Worm (Caenorhabditis elegans) whole organism, late embryonic: ENCODE measurements around the gene nhr-190.

Source experiments
- K09A11.1 ChIP-seq: sonication (generic microtip); optimal IDR thresholded peaks from 2 replicates; lab custom pipeline; 2017; ENCODE audit warnings: antibody characterized with exemption, mild to moderate bottlenecking, missing genetic modification characterization, missing compliant biosample characterization; ENCODE audit not compliant: insufficient read depth
- ama-1 ChIP-seq: fragments of 150-350 bp; optimal IDR thresholded peaks from 2 replicates; lab custom pipeline; 2014
- ceh-14 ChIP-seq: sonication (generic microtip); optimal IDR thresholded peaks from 2 replicates; lab custom pipeline; 2016; ENCODE audit warnings: missing genotype, missing genetic modification characterization, missing compliant biosample characterization
- ceh-24 ChIP-seq: sonication (generic microtip); optimal IDR thresholded peaks from 2 replicates; lab custom pipeline; 2016; ENCODE audit warnings: mild to moderate bottlenecking, missing genetic modification characterization, missing compliant biosample characterization
- ceh-30 ChIP-seq: fragments of 150-350 bp; optimal IDR thresholded peaks from 2 replicates; lab custom pipeline; 2014; ENCODE audit warnings: missing biosample characterization, missing genetic modification characterization
- ceh-34 ChIP-seq: sonication (generic microtip); optimal IDR thresholded peaks from 2 replicates; lab custom pipeline; 2016; ENCODE audit warnings: mild to moderate bottlenecking, missing genetic modification characterization, missing compliant biosample characterization
- ceh-48 ChIP-seq: sonication (generic microtip); optimal IDR thresholded peaks from 2 replicates; lab custom pipeline; 2016; ENCODE audit warnings: missing genetic modification characterization, inconsistent platforms, missing compliant biosample characterization
- ceh-6 ChIP-seq: fragments of 200-800 bp; sonication (Bioruptor generic); optimal IDR thresholded peaks from 2 replicates; lab custom pipeline; 2018; ENCODE audit warnings: mild to moderate bottlenecking, missing genetic modification characterization, missing compliant biosample characterization
- ceh-9 ChIP-seq: sonication (generic microtip); optimal IDR thresholded peaks from 2 replicates; lab custom pipeline; 2016; ENCODE audit warnings: mild to moderate bottlenecking, missing genetic modification characterization, inconsistent platforms, missing compliant biosample characterization
- dmd-4 ChIP-seq: sonication (generic microtip); optimal IDR thresholded peaks from 2 replicates; lab custom pipeline; 2016; ENCODE audit warnings: borderline replicate concordance, missing genetic modification characterization, missing compliant biosample characterization
- fax-1 ChIP-seq: sonication (generic microtip); optimal IDR thresholded peaks from 2 replicates; lab custom pipeline; 2016; ENCODE audit warnings: missing genotype, missing genetic modification characterization, missing compliant biosample characterization
- fkh-10 ChIP-seq: fragments of 150-350 bp; optimal IDR thresholded peaks from 2 replicates; lab custom pipeline; 2014; ENCODE audit warnings: missing biosample characterization, missing genetic modification reagents, missing genetic modification characterization
- fkh-6 ChIP-seq: sonication (generic microtip); optimal IDR thresholded peaks from 2 replicates; lab custom pipeline; 2016; ENCODE audit warnings: missing genetic modification characterization, missing compliant biosample characterization
- gmeb-2 ChIP-seq: sonication (generic microtip); optimal IDR thresholded peaks from 2 replicates; lab custom pipeline; 2016; ENCODE audit warnings: missing genetic modification characterization, inconsistent platforms, missing compliant biosample characterization
- hlh-15 ChIP-seq: sonication (generic microtip); optimal IDR thresholded peaks from 2 replicates; lab custom pipeline; 2016; ENCODE audit warnings: missing genetic modification characterization, missing compliant biosample characterization
- hlh-30 ChIP-seq: sonication (generic microtip); optimal IDR thresholded peaks from 2 replicates; lab custom pipeline; 2017; ENCODE audit warnings: antibody characterized with exemption, missing genetic modification characterization, missing compliant biosample characterization; ENCODE audit not compliant: insufficient read depth
- hlh-6 ChIP-seq: sonication (generic microtip); optimal IDR thresholded peaks from 2 replicates; lab custom pipeline; 2016; ENCODE audit warnings: missing genotype, missing genetic modification characterization, missing compliant biosample characterization
- lim-6 ChIP-seq: sonication (generic microtip); optimal IDR thresholded peaks from 2 replicates; lab custom pipeline; 2016; ENCODE audit warnings: missing genetic modification characterization, missing compliant biosample characterization
- lin-11 ChIP-seq: fragments of 200-800 bp; sonication (Bioruptor generic); optimal IDR thresholded peaks from 2 replicates; lab custom pipeline; 2018; ENCODE audit warnings: mild to moderate bottlenecking, missing genetic modification characterization, missing compliant biosample characterization
- madf-2 ChIP-seq: sonication (generic microtip); optimal IDR thresholded peaks from 2 replicates; lab custom pipeline; 2017; ENCODE audit warnings: missing genetic modification characterization, missing compliant biosample characterization
- mec-3 ChIP-seq: sonication (generic microtip); optimal IDR thresholded peaks from 2 replicates; lab custom pipeline; 2016; ENCODE audit warnings: borderline replicate concordance, missing genetic modification characterization, missing compliant biosample characterization
- nfya-1 ChIP-seq: sonication (generic microtip); optimal IDR thresholded peaks from 2 replicates; lab custom pipeline; 2017; ENCODE audit warnings: missing genetic modification characterization, mild to moderate bottlenecking, missing compliant biosample characterization, antibody characterized with exemption, moderate library complexity
- nhr-11 ChIP-seq: fragments of 150-350 bp; optimal IDR thresholded peaks from 2 replicates; lab custom pipeline; 2014; ENCODE audit warnings: missing biosample characterization, missing genetic modification characterization
- npax-4 ChIP-seq: sonication (generic microtip); optimal IDR thresholded peaks from 2 replicates; lab custom pipeline; 2016; ENCODE audit warnings: missing genetic modification characterization, missing compliant biosample characterization
- ref-2 ChIP-seq: sonication (generic microtip); optimal IDR thresholded peaks from 2 replicates; lab custom pipeline; 2016; ENCODE audit warnings: missing genetic modification characterization, missing compliant biosample characterization
- rnt-1 ChIP-seq: sonication (generic microtip); optimal IDR thresholded peaks from 2 replicates; lab custom pipeline; 2016; ENCODE audit warnings: missing genetic modification characterization, missing compliant biosample characterization
- tbx-2 ChIP-seq: sonication (generic microtip); optimal IDR thresholded peaks from 2 replicates; lab custom pipeline; 2016; ENCODE audit warnings: missing genetic modification characterization, missing compliant biosample characterization
- unc-3 ChIP-seq, 2 experiments: fragments of 200-800 bp in 1 of 2; sonication (Bioruptor generic) in 1 of 2; sonication (generic microtip) in 1 of 2; conservative IDR thresholded peaks in 1 of 2; optimal IDR thresholded peaks in 1 of 2; 2 replicates each; pipeline versions ENCODE4 v1.3.6 to Lab custom; 2016 to 2022; ENCODE audit warnings: missing compliant biosample characterization in 2 of 2, missing genetic modification characterization in 2 of 2, missing genetic modification reagents in 1 of 2
- unc-42 ChIP-seq: sonication (generic microtip); optimal IDR thresholded peaks from 2 replicates; lab custom pipeline; 2016; ENCODE audit warnings: missing genotype, missing genetic modification characterization, missing compliant biosample characterization
- unc-55 ChIP-seq: sonication (generic microtip); optimal IDR thresholded peaks from 2 replicates; lab custom pipeline; 2017; ENCODE audit warnings: missing biosample characterization, missing genetic modification reagents, missing genetic modification characterization
- unc-86 ChIP-seq: sonication (generic microtip); optimal IDR thresholded peaks from 2 replicates; lab custom pipeline; 2016; ENCODE audit warnings: missing genetic modification characterization, missing compliant biosample characterization

The nhr-190 gene

ce11 chrV:642750-643149 lies at the start of gene nhr-190:
TSS of gene nhr-190 (minus strand) at chrV:642924.
- TF ChIP-seq nfya-1 (tag; lab: Kevin White, UChicago) (peak; percentile 18), ceh-14 (tag; lab: Kevin White, UChicago) (no peak), hlh-6 (tag; lab: Kevin White, UChicago) (no peak), unc-42 (tag; lab: Kevin White, UChicago) (no peak), hlh-30 (tag; lab: Kevin White, UChicago) (peak; percentile 29)

- TF ChIP-seq nhr-11 (tag; lab: Kevin White, UChicago) = no peak
- TF ChIP-seq ceh-9 (tag; lab: Kevin White, UChicago) = no peak
- no peak for TF ChIP-seq fkh-10 (GFP tag; lab: Kevin White, UChicago)
- TF ChIP-seq fkh-6 (tag; lab: Kevin White, UChicago) = no peak
- no peak for TF ChIP-seq ceh-6 (GFP tag; lab: Kevin White, UChicago)
- TF ChIP-seq hlh-15 (tag; lab: Kevin White, UChicago) = no peak
- TF ChIP-seq ceh-48 (tag; lab: Kevin White, UChicago) = no peak
- TF ChIP-seq unc-3 (GFP tag; conservative IDR thresholded peaks at IDR 0.05; lab: Robert Waterston, UW) = no peak
- TF ChIP-seq unc-3 (tag; optimal IDR thresholded peaks at IDR 0.05; lab: Kevin White, UChicago) = no peak
- no peak for TF ChIP-seq gmeb-2 (tag; lab: Kevin White, UChicago)
- no peak for TF ChIP-seq nfya-1 (tag; lab: Kevin White, UChicago)
- no peak for TF ChIP-seq ref-2 (tag; lab: Kevin White, UChicago)
- TF ChIP-seq K09A11.1 (tag; lab: Kevin White, UChicago) = no peak
- TF ChIP-seq ceh-34 (tag; lab: Kevin White, UChicago) = no peak
- TF ChIP-seq dmd-4 = no peak
- no peak for TF ChIP-seq unc-86
- TF ChIP-seq tbx-2 (tag; lab: Kevin White, UChicago) = no peak
- no peak for TF ChIP-seq ama-1 (lab: Kevin White, UChicago)
- TF ChIP-seq, all 69 proteins: peak for 0
Measured at ce11 chrV:689538-689937, 46.8 kb upstream of the nhr-190 start.

DNA sequence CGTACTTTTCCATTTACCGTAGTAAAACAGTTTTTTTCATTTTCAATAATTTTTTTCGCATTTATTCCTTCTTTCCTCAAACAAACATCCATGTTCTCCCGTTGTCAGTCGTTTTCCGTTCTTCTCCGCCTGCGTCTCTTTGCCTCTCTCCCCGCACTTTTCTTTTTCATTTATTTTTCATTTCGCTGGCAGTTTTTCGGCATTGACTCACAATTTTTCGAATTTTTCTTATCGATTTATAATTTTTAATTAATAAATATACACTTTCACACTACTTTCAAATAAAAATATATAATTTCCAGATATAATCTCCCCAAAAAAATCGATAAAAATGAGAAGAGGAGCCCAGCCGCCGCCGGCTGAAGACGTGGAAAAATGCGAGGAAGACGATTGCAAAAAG lies 44.7 kb upstream of the nhr-190 start, which contains the start of gene H25P19.1:
H25P19.1 (plus strand) TSS at position 301 of the 400 bp plus-strand sequence.
- TF ChIP-seq rnt-1 (tag; lab: Kevin White, UChicago) (no peak), ceh-48 (tag; lab: Kevin White, UChicago) (peak; percentile 32)
- TF ChIP-seq, all 69 proteins: peak for 1

DNA sequence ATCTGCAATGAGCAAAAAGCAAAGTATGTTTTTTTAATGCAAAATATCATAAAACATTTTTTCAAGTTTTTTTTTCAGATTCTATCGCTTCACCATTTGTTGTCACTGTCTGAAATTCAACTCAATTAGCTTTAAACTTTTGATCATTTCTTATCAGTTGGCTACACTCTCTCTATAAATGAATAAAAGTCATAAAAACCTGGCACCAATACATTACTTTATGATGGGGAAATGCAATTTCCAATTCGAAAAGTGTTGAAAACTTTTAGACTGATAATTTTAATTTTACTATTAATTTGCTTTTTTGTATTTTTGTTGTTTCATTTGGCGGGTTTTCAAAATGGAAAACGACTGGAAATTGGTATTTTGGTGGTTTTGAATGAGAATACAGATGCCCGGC lies 41.1 kb upstream of the nhr-190 start, which contains the start of gene F31F4.1:
F31F4.1 (plus strand) TSS at position 203 of the 400 bp plus-strand sequence.
- TF ChIP-seq lin-11 (tag; lab: Kevin White, UChicago) (no peak), npax-4 (tag; lab: Kevin White, UChicago) (no peak), nfya-1 (tag; lab: Kevin White, UChicago) (no peak), ceh-24 (tag; lab: Kevin White, UChicago) (no peak), tbx-2 (tag; lab: Kevin White, UChicago) (no peak)
- TF ChIP-seq, all 69 proteins: peak for 0

DNA sequence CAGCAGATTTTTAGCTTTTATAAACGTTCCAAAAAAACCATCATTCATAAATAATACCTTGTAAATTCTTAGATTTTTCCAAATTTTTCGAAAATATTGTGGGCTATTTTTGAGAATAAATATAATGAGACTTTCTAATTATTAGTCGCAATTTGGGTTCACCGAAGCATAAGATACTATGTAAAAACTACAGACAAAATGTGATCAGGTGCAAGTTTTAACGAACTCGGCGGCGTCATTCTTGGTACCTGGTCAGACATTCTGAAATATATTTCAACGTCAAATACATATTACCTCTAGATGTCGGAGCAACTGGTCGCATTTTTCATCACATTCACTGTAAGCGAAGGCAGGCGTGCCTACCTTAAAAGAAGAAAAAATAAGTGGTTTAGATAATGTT lies 39.3 kb upstream of the nhr-190 start, which contains the start of gene srx-23:
srx-23 (plus strand) TSS at position 301 of the 400 bp plus-strand sequence.
- TF ChIP-seq hlh-15 (tag; lab: Kevin White, UChicago) (no peak), ama-1 (lab: Kevin White, UChicago) (no peak), ceh-9 (tag; lab: Kevin White, UChicago) (no peak), mec-3 (tag; lab: Kevin White, UChicago) (no peak), lim-6 (tag; lab: Kevin White, UChicago) (no peak), fax-1 (tag; lab: Kevin White, UChicago) (no peak), ceh-14 (tag; lab: Kevin White, UChicago) (no peak)
- TF ChIP-seq, all 69 proteins: peak for 0

ce11 chrV:679663-680062 lies 36.9 kb upstream of the nhr-190 start, which contains the start of gene srx-22:
TSS of gene srx-22 (plus strand) at chrV:679963.
- TF ChIP-seq ceh-30 (tag; lab: Kevin White, UChicago) (no peak), K09A11.1 (tag; lab: Kevin White, UChicago) (no peak), lin-11 (tag; lab: Kevin White, UChicago) (no peak), madf-2 (no peak), unc-55 (GFP tag; lab: Kevin White, UChicago) (no peak), hlh-6 (tag; lab: Kevin White, UChicago) (no peak)
